Fruit fly (Drosophila melanogaster): ENCODE measurements around the gene CG7202.
A peak's percentile ranks its signal among the peaks of the same experiment; 100 is the strongest.

The CG7202 gene

dm6 chr3L:21509488-21510122 is 17.0 kb upstream of the CG7202 start (continued):
- TF ChIP-seq Dip2 (GFP tag; IDR thresholded peaks at IDR 0.05) (no peak), vfl (GFP tag; optimal IDR thresholded peaks at IDR 0.05) (no peak), grau (tag; optimal IDR thresholded peaks at IDR 0.05) (peak; percentile 41), gsb-n (tag; optimal IDR thresholded peaks at IDR 0.05) (no peak), CG13296 (GFP tag; optimal IDR thresholded peaks at IDR 0.05) (peak; percentile 22), CG8388 (GFP tag; optimal IDR thresholded peaks at IDR 0.05) (peak; percentile 46), zen (tag; optimal IDR thresholded peaks at IDR 0.05) (no peak), Dll (GFP tag; IDR thresholded peaks at IDR 0.05; ENCODE audit: partially characterized antibody) (0 out of 4 replicates have a peak, but pooled peaks have one; percentile 18), CG12219 (GFP tag; optimal IDR thresholded peaks at IDR 0.05) (peak; percentile 38), sim (GFP tag; IDR thresholded peaks at IDR 0.05) (0 out of 2 replicates have a peak, but pooled peaks have one; percentile 35), nmo (GFP tag; optimal IDR thresholded peaks at IDR 0.05) (peak; percentile 37), tin (GFP tag; optimal IDR thresholded peaks at IDR 0.05) (peak; percentile 50), PHDP (tag; optimal IDR thresholded peaks at IDR 0.05) (peak; percentile 67), CG1602 (GFP tag; optimal IDR thresholded peaks at IDR 0.05) (no peak), chif (GFP tag; optimal IDR thresholded peaks at IDR 0.05) (peak; percentile 16 to 41), CG17385 (GFP tag; optimal IDR thresholded peaks at IDR 0.05) (peak; percentile 31), CG30403 (GFP tag; optimal IDR thresholded peaks at IDR 0.05) (peak; percentile 55), lola (GFP tag; optimal IDR thresholded peaks at IDR 0.05) (peak in 1 of 3 experiments; percentile 25), shn (GFP tag; optimal IDR thresholded peaks at IDR 0.05) (peak; percentile 40), Ptx1 (GFP tag; IDR thresholded peaks at IDR 0.05) (peak; percentile 28; the same call in 1 of the 2 replicates), dysf (GFP tag; IDR thresholded peaks at IDR 0.05) (peak; percentile 56; the same call in 1 of the 3 replicates), Sox100B (GFP tag; optimal IDR thresholded peaks at IDR 0.05) (peak; percentile 30), zf30C (GFP tag; optimal IDR thresholded peaks at IDR 0.05) (peak; percentile 82), CG6854 (GFP tag; optimal IDR thresholded peaks at IDR 0.05) (no peak), Hsf (GFP tag; optimal IDR thresholded peaks at IDR 0.05) (peak; percentile 50), az2 (GFP tag; optimal IDR thresholded peaks at IDR 0.05) (peak; percentile 23), nom (GFP tag; optimal IDR thresholded peaks at IDR 0.05) (peak; percentile 23), Meics (GFP tag; optimal IDR thresholded peaks at IDR 0.05) (peak; percentile 47), CG34376 (GFP tag; optimal IDR thresholded peaks at IDR 0.05) (peak; percentile 16), CG8944 (GFP tag; optimal IDR thresholded peaks at IDR 0.05) (no peak), CG12391 (tag; optimal IDR thresholded peaks at IDR 0.05) (peak; percentile 53), tgo (GFP tag; IDR thresholded peaks at IDR 0.05) (peak; percentile 26; the same call in 1 of the 3 replicates), Doc3 (GFP tag; IDR thresholded peaks at IDR 0.05; ENCODE audit: partially characterized antibody) (no peak), aop (GFP tag; IDR thresholded peaks at IDR 0.05) (0 out of 2 replicates have a peak, but pooled peaks have one; percentile 21), ken (GFP tag; IDR thresholded peaks at IDR 0.05) (no peak), nerfin-1 (tag; optimal IDR thresholded peaks at IDR 0.05) (no peak), Gsc (GFP tag; IDR thresholded peaks at IDR 0.05) (no peak), Drgx (GFP tag; IDR thresholded peaks at IDR 0.05) (peak; percentile 36; the same call in 1 of the 2 replicates), CG7987 (GFP tag; optimal IDR thresholded peaks at IDR 0.05) (no peak), CG1792 (GFP tag; optimal IDR thresholded peaks at IDR 0.05) (peak; percentile 16), Ada2b (GFP tag; IDR thresholded peaks at IDR 0.05) (peak; percentile 24; the same call in 1 of the 2 replicates), CG6254 (GFP tag; optimal IDR thresholded peaks at IDR 0.05) (peak; percentile 37), Dbx (GFP tag; IDR thresholded peaks at IDR 0.05) (0 out of 3 replicates have a peak, but pooled peaks have one; percentile 24), mam (GFP tag; optimal IDR thresholded peaks at IDR 0.05) (peak; percentile 54), CG30431 (GFP tag; optimal IDR thresholded peaks at IDR 0.05) (no peak), Hr3 (GFP tag; optimal IDR thresholded peaks at IDR 0.05) (peak; percentile 38), gem (tag; optimal IDR thresholded peaks at IDR 0.05) (peak; percentile 70), NC2β (GFP tag; optimal IDR thresholded peaks at IDR 0.05) (peak; percentile 6), maf-S (GFP tag; optimal IDR thresholded peaks at IDR 0.05) (peak; percentile 12)
